Worm (Caenorhabditis elegans): ENCODE measurements around the gene C18E9.5.

The C18E9.5 gene

ce11 chrII:8982683-8983082 is 12.9 kb downstream of the C18E9.5 start, which contains the start of gene C18E9.7:
Gene C18E9.7, minus strand, starts transcription at chrII:8982783.
- TF ChIP-seq xbp-1 (tag; optimal IDR thresholded peaks at IDR 0.05) (no peak), C34B4.2 (tag; optimal IDR thresholded peaks at IDR 0.05) (no peak), nhr-71 (tag; optimal IDR thresholded peaks at IDR 0.05) (no peak), lin-13 (GFP tag; optimal IDR thresholded peaks at IDR 0.05) (no peak), snpc-4 (tag; optimal IDR thresholded peaks at IDR 0.05) (no peak), blmp-1 (tag; optimal IDR thresholded peaks at IDR 0.05) (no peak), C04F5.9 (tag; optimal IDR thresholded peaks at IDR 0.05) (no peak), egl-27 (tag; optimal IDR thresholded peaks at IDR 0.05) (no peak), isw-1 (GFP tag; IDR thresholded peaks at IDR 0.05) (no peak), lin-35 (GFP tag; optimal IDR thresholded peaks at IDR 0.05) (no peak), ceh-82 (tag; optimal IDR thresholded peaks at IDR 0.05) (no peak), nhr-28 (tag; optimal IDR thresholded peaks at IDR 0.05) (no peak), dpl-1 (GFP tag; optimal IDR thresholded peaks at IDR 0.05) (no peak), pag-3 (tag; optimal IDR thresholded peaks at IDR 0.05; ENCODE audit: borderline replicate concordance, insufficient read depth) (no peak), irx-1 (tag; optimal IDR thresholded peaks at IDR 0.05) (no peak), unc-86 (tag; optimal IDR thresholded peaks at IDR 0.05) (no peak), zag-1 (tag; optimal IDR thresholded peaks at IDR 0.05) (no peak)

- peak in 1 of 2 experiments; percentile 9 for TF ChIP-seq lin-35 (GFP tag; optimal IDR thresholded peaks at IDR 0.05)
- TF ChIP-seq ceh-90 (tag; optimal IDR thresholded peaks at IDR 0.05): no peak
- peak; percentile 32 for TF ChIP-seq ama-1 (optimal IDR thresholded peaks at IDR 0.05)
Measured at ce11 chrII:8987962-8988361, 18.2 kb downstream of the C18E9.5 start, which contains the start of gene C18E9.8. Gene C18E9.8, minus strand, starts transcription at chrII:8988062.

ce11 chrII:8989444-8989843 is 19.7 kb downstream of the C18E9.5 start, which contains the start of gene C18E9.9:
Gene C18E9.9, minus strand, starts transcription at chrII:8989544.
- TF ChIP-seq alr-1 (tag; optimal IDR thresholded peaks at IDR 0.05; ENCODE audit: borderline replicate concordance) (no peak), ceh-88 (GFP tag; IDR thresholded peaks at IDR 0.05) (no peak), lir-3 (tag; optimal IDR thresholded peaks at IDR 0.05; ENCODE audit: poor library complexity) (no peak), nhr-19 (GFP tag; conservative IDR thresholded peaks at IDR 0.05) (no peak), lin-39 (tag; optimal IDR thresholded peaks at IDR 0.05) (no peak), C34B4.2 (tag; optimal IDR thresholded peaks at IDR 0.05) (no peak)

ce11 chrII:8990267-8990666 is 20.5 kb downstream of the C18E9.5 start:
- TF ChIP-seq ama-1 (optimal IDR thresholded peaks at IDR 0.05) (no peak), lin-35 (GFP tag; optimal IDR thresholded peaks at IDR 0.05) (peak in 1 of 2 experiments; percentile 20), elt-2 (tag; optimal IDR thresholded peaks at IDR 0.05) (peak; percentile 19), mep-1 (tag; optimal IDR thresholded peaks at IDR 0.05) (no peak), hpl-2 (GFP tag; optimal IDR thresholded peaks at IDR 0.05) (peak; percentile 1)

- TF ChIP-seq unc-62 (GFP tag; optimal IDR thresholded peaks at IDR 0.05): no peak
- no peak for TF ChIP-seq nhr-77 (tag; optimal IDR thresholded peaks at IDR 0.05)
- no peak for TF ChIP-seq Y116A8C.19 (tag; optimal IDR thresholded peaks at IDR 0.05; ENCODE audit: borderline replicate concordance)
- peak in 1 of 2 experiments; percentile 31 for TF ChIP-seq lin-35 (GFP tag; optimal IDR thresholded peaks at IDR 0.05)
- no peak for TF ChIP-seq ztf-4 (tag; optimal IDR thresholded peaks at IDR 0.05)
- TF ChIP-seq sox-4 (tag; optimal IDR thresholded peaks at IDR 0.05): no peak
- no peak for TF ChIP-seq efl-1 (optimal IDR thresholded peaks at IDR 0.05)
- peak in 1 of 2 experiments; percentile 49 for TF ChIP-seq efl-1 (GFP tag; optimal IDR thresholded peaks at IDR 0.05 in 1 of 2)
- TF ChIP-seq elt-3 (tag; optimal IDR thresholded peaks at IDR 0.05): no peak
- no peak for TF ChIP-seq fkh-10 (GFP tag; optimal IDR thresholded peaks at IDR 0.05)
- TF ChIP-seq mep-1 (tag; optimal IDR thresholded peaks at IDR 0.05): no peak
- no peak for TF ChIP-seq fkh-4 (tag; optimal IDR thresholded peaks at IDR 0.05; ENCODE audit: borderline replicate concordance)
- TF ChIP-seq nhr-237 (tag; optimal IDR thresholded peaks at IDR 0.05): no peak
- TF ChIP-seq nhr-85 (tag): no peak
- no peak for TF ChIP-seq mdl-1 (tag; optimal IDR thresholded peaks at IDR 0.05)
Measured at ce11 chrII:8991602-8992001, 21.8 kb downstream of the C18E9.5 start.
